Worm (Caenorhabditis elegans) whole organism, late embryonic: Measurements from ENCODE around the gene srw-21.

Source experiments
- C38D4.7 ChIP-seq: fragments of 200-800 bp; sonication (Bioruptor generic); optimal IDR thresholded peaks from 2 replicates; lab custom pipeline; 2018; ENCODE audit warnings: mild to moderate bottlenecking, missing genetic modification characterization, moderate library complexity, missing compliant biosample characterization
- K02D7.2 ChIP-seq: sonication (generic microtip); optimal IDR thresholded peaks from 2 replicates; lab custom pipeline; 2017; ENCODE audit warnings: mild to moderate bottlenecking, missing genetic modification characterization, missing compliant biosample characterization
- ama-1 ChIP-seq: fragments of 150-350 bp; optimal IDR thresholded peaks from 2 replicates; lab custom pipeline; 2014
- ceh-2 ChIP-seq: sonication (generic microtip); optimal IDR thresholded peaks from 2 replicates; lab custom pipeline; 2016; ENCODE audit warnings: missing genotype, missing genetic modification characterization, missing compliant biosample characterization
- ceh-22 ChIP-seq: sonication (generic microtip); optimal IDR thresholded peaks from 2 replicates; lab custom pipeline; 2017; ENCODE audit warnings: missing biosample characterization, missing genetic modification characterization
- ceh-24 ChIP-seq: sonication (generic microtip); optimal IDR thresholded peaks from 2 replicates; lab custom pipeline; 2016; ENCODE audit warnings: mild to moderate bottlenecking, missing genetic modification characterization, missing compliant biosample characterization
- ceh-31 ChIP-seq: sonication (generic microtip); optimal IDR thresholded peaks from 2 replicates; lab custom pipeline; 2016; ENCODE audit warnings: missing genetic modification characterization, missing compliant biosample characterization
- ceh-34 ChIP-seq: sonication (generic microtip); optimal IDR thresholded peaks from 2 replicates; lab custom pipeline; 2016; ENCODE audit warnings: mild to moderate bottlenecking, missing genetic modification characterization, missing compliant biosample characterization
- ceh-48 ChIP-seq: sonication (generic microtip); optimal IDR thresholded peaks from 2 replicates; lab custom pipeline; 2016; ENCODE audit warnings: missing genetic modification characterization, inconsistent platforms, missing compliant biosample characterization
- ceh-6 ChIP-seq: fragments of 200-800 bp; sonication (Bioruptor generic); optimal IDR thresholded peaks from 2 replicates; lab custom pipeline; 2018; ENCODE audit warnings: mild to moderate bottlenecking, missing genetic modification characterization, missing compliant biosample characterization
- elt-4 ChIP-seq: sonication (generic microtip); optimal IDR thresholded peaks from 2 replicates; lab custom pipeline; 2016; ENCODE audit warnings: missing genetic modification characterization, missing compliant biosample characterization
- ets-4 ChIP-seq: sonication (generic microtip); optimal IDR thresholded peaks from 2 replicates; lab custom pipeline; 2016; ENCODE audit warnings: missing genetic modification characterization, missing compliant biosample characterization
- eyg-1 ChIP-seq: sonication (generic microtip); optimal IDR thresholded peaks from 2 replicates; lab custom pipeline; 2016; ENCODE audit warnings: missing genotype, missing genetic modification characterization, missing compliant biosample characterization
- fax-1 ChIP-seq: sonication (generic microtip); optimal IDR thresholded peaks from 2 replicates; lab custom pipeline; 2016; ENCODE audit warnings: missing genotype, missing genetic modification characterization, missing compliant biosample characterization
- hlh-13 ChIP-seq: fragments of 200-800 bp; sonication (Bioruptor generic); optimal IDR thresholded peaks from 2 replicates; lab custom pipeline; 2018; ENCODE audit warnings: mild to moderate bottlenecking, missing genetic modification characterization, missing compliant biosample characterization
- hlh-8 ChIP-seq: sonication (generic microtip); optimal IDR thresholded peaks from 2 replicates; lab custom pipeline; 2016; ENCODE audit warnings: missing genotype, missing genetic modification characterization, missing compliant biosample characterization
- lim-6 ChIP-seq: sonication (generic microtip); optimal IDR thresholded peaks from 2 replicates; lab custom pipeline; 2016; ENCODE audit warnings: missing genetic modification characterization, missing compliant biosample characterization
- lin-11 ChIP-seq: fragments of 200-800 bp; sonication (Bioruptor generic); optimal IDR thresholded peaks from 2 replicates; lab custom pipeline; 2018; ENCODE audit warnings: mild to moderate bottlenecking, missing genetic modification characterization, missing compliant biosample characterization
- madf-2 ChIP-seq: sonication (generic microtip); optimal IDR thresholded peaks from 2 replicates; lab custom pipeline; 2017; ENCODE audit warnings: missing genetic modification characterization, missing compliant biosample characterization
- nfya-1 ChIP-seq: sonication (generic microtip); optimal IDR thresholded peaks from 2 replicates; lab custom pipeline; 2017; ENCODE audit warnings: missing genetic modification characterization, mild to moderate bottlenecking, missing compliant biosample characterization, antibody characterized with exemption, moderate library complexity
- nhr-11 ChIP-seq: fragments of 150-350 bp; optimal IDR thresholded peaks from 2 replicates; lab custom pipeline; 2014; ENCODE audit warnings: missing biosample characterization, missing genetic modification characterization
- pag-3 ChIP-seq: sonication (generic microtip); optimal IDR thresholded peaks from 2 replicates; lab custom pipeline; 2016; ENCODE audit warnings: missing compliant biosample characterization, missing genetic modification characterization, borderline replicate concordance
- pat-9 ChIP-seq: fragments of 200-800 bp; sonication (Bioruptor generic); optimal IDR thresholded peaks from 2 replicates; lab custom pipeline; 2018; ENCODE audit warnings: mild to moderate bottlenecking, missing genetic modification characterization, moderate library complexity, missing compliant biosample characterization
- pax-1 ChIP-seq: fragments of 150-350 bp; optimal IDR thresholded peaks from 2 replicates; lab custom pipeline; 2014; ENCODE audit warnings: missing biosample characterization, missing genetic modification characterization
- pha-4 ChIP-seq: fragments of 150-350 bp; optimal IDR thresholded peaks from 2 replicates; lab custom pipeline; 2018; ENCODE audit warnings: missing biosample characterization, missing genetic modification reagents, missing genetic modification characterization
- pqm-1 ChIP-seq: sonication (generic microtip); optimal IDR thresholded peaks from 2 replicates; lab custom pipeline; 2016; ENCODE audit warnings: missing genetic modification characterization, missing compliant biosample characterization
- sox-2 ChIP-seq: fragments of 200-800 bp; sonication (Bioruptor generic); IDR thresholded peaks from 2 replicates; pipeline ENCODE4 v1.3.6; 2022; ENCODE audit warnings: missing genetic modification reagents, missing genetic modification characterization, missing compliant biosample characterization
- tbx-2 ChIP-seq: sonication (generic microtip); optimal IDR thresholded peaks from 2 replicates; lab custom pipeline; 2016; ENCODE audit warnings: missing genetic modification characterization, missing compliant biosample characterization
- tbx-7 ChIP-seq: sonication (generic microtip); optimal IDR thresholded peaks from 2 replicates; lab custom pipeline; 2016; ENCODE audit warnings: missing genotype, missing genetic modification characterization, missing compliant biosample characterization
- unc-3 ChIP-seq, 2 experiments: fragments of 200-800 bp in 1 of 2; sonication (Bioruptor generic) in 1 of 2; sonication (generic microtip) in 1 of 2; conservative IDR thresholded peaks in 1 of 2; optimal IDR thresholded peaks in 1 of 2; 2 replicates each; pipeline versions ENCODE4 v1.3.6 to Lab custom; 2016 to 2022; ENCODE audit warnings: missing compliant biosample characterization in 2 of 2, missing genetic modification characterization in 2 of 2, missing genetic modification reagents in 1 of 2
- unc-86 ChIP-seq: sonication (generic microtip); optimal IDR thresholded peaks from 2 replicates; lab custom pipeline; 2016; ENCODE audit warnings: missing genetic modification characterization, missing compliant biosample characterization
- zip-5 ChIP-seq: sonication (generic microtip); optimal IDR thresholded peaks from 2 replicates; lab custom pipeline; 2016; ENCODE audit warnings: missing genetic modification characterization, missing compliant biosample characterization

Gene srw-21

ce11 chrV:15515365-15515764 lies 27.5 kb downstream of the srw-21 start:
- TF ChIP-seq hlh-8 (tag; lab: Kevin White, UChicago), result no peak
- peak; percentile 21 for TF ChIP-seq ceh-6 (GFP tag; lab: Kevin White, UChicago)
- no peak for TF ChIP-seq pax-1 (tag; lab: Kevin White, UChicago)

ce11 chrV:15516476-15516875 lies 28.6 kb downstream of the srw-21 start:
- no peak for TF ChIP-seq ceh-2 (tag; lab: Kevin White, UChicago)
- TF ChIP-seq unc-86 (tag; lab: Kevin White, UChicago), result no peak
- TF ChIP-seq lim-6 (tag; lab: Kevin White, UChicago), result no peak
- no peak for TF ChIP-seq hlh-8 (tag; lab: Kevin White, UChicago)
- no peak for TF ChIP-seq eyg-1
- TF ChIP-seq ceh-31 (tag; lab: Kevin White, UChicago), result no peak
- TF ChIP-seq elt-4 (tag; lab: Kevin White, UChicago), result no peak

ce11 chrV:15517413-15517812 lies 29.5 kb downstream of the srw-21 start, which contains the start of gene F21A3.3:
TSS of gene F21A3.3 (plus strand) at chrV:15517713.
- no peak for TF ChIP-seq nfya-1 (tag; lab: Kevin White, UChicago)
- TF ChIP-seq, all 69 proteins: peak for 0

ce11 chrV:15519845-15520244 lies 32.0 kb downstream of the srw-21 start:
- TF ChIP-seq C38D4.7 (GFP tag; lab: Kevin White, UChicago), result no peak
- TF ChIP-seq ceh-31 (tag; lab: Kevin White, UChicago), result peak; percentile 2
- no peak for TF ChIP-seq pha-4

ce11 chrV:15520398-15520797 lies 32.5 kb downstream of the srw-21 start:
- no peak for TF ChIP-seq sox-2 (GFP tag; lab: Robert Waterston, UW)
- TF ChIP-seq unc-3 (GFP tag; conservative IDR thresholded peaks at IDR 0.05; lab: Robert Waterston, UW), result no peak
- peak; percentile 3 for TF ChIP-seq unc-3 (tag; optimal IDR thresholded peaks at IDR 0.05; lab: Kevin White, UChicago)

ce11 chrV:15521920-15522319 lies 34.1 kb downstream of the srw-21 start, which contains the start of gene lgc-31:
TSS of gene lgc-31 (minus strand) at chrV:15522020.
- no peak for TF ChIP-seq pag-3 (tag; lab: Kevin White, UChicago)
- no peak for TF ChIP-seq fax-1 (tag; lab: Kevin White, UChicago)
- no peak for TF ChIP-seq tbx-7 (tag; lab: Kevin White, UChicago)
- TF ChIP-seq tbx-2 (tag; lab: Kevin White, UChicago), result no peak
- TF ChIP-seq hlh-13 (GFP tag; lab: Kevin White, UChicago), result no peak
- TF ChIP-seq ceh-22 (tag; lab: Kevin White, UChicago), result no peak
- no peak for TF ChIP-seq ceh-34 (tag; lab: Kevin White, UChicago)
- no peak for TF ChIP-seq pqm-1 (tag; lab: Kevin White, UChicago)
- no peak for TF ChIP-seq K02D7.2 (tag; lab: Kevin White, UChicago)
- TF ChIP-seq pat-9 (tag; lab: Kevin White, UChicago), result no peak
- no peak for TF ChIP-seq lim-6 (tag; lab: Kevin White, UChicago)
- no peak for TF ChIP-seq lin-11 (tag; lab: Kevin White, UChicago)
- no peak for TF ChIP-seq madf-2 (tag; lab: Kevin White, UChicago)
- TF ChIP-seq C38D4.7 (GFP tag; lab: Kevin White, UChicago), result no peak
- TF ChIP-seq nfya-1 (tag; lab: Kevin White, UChicago), result no peak
- TF ChIP-seq ets-4 (tag; lab: Kevin White, UChicago), result no peak
- TF ChIP-seq nhr-11 (tag; lab: Kevin White, UChicago), result no peak
- no peak for TF ChIP-seq hlh-8 (tag; lab: Kevin White, UChicago)
- TF ChIP-seq pha-4, result no peak

- TF ChIP-seq zip-5, result no peak
- TF ChIP-seq tbx-2 (tag; lab: Kevin White, UChicago), result no peak
- TF ChIP-seq hlh-8 (tag; lab: Kevin White, UChicago), result no peak
- TF ChIP-seq ceh-48, result no peak
- TF ChIP-seq ceh-24 (tag; lab: Kevin White, UChicago), result no peak
- no peak for TF ChIP-seq ama-1 (lab: Kevin White, UChicago)
- TF ChIP-seq, all 69 proteins: peak for 0
These were observed 41.2 kb downstream of the srw-21 start, which contains the start of gene srh-276 for ce11 chrV:15529069-15529468. TSS of gene srh-276 (plus strand) at chrV:15529369.
